Worm (Caenorhabditis elegans) whole organism, mixed stage, embryonic: ENCODE results near the gene nspc-12.

Experiments used
- M03D4.4 ChIP-seq: sonication (generic microtip); optimal IDR thresholded peaks from 2 replicates; lab custom pipeline; 2017; ENCODE audit warnings: mild to moderate bottlenecking, missing genetic modification characterization, missing compliant biosample characterization
- blmp-1 ChIP-seq: fragments of 150-350 bp; optimal IDR thresholded peaks from 2 replicates; lab custom pipeline; 2014; ENCODE audit warnings: missing biosample characterization, missing genetic modification characterization
- ces-1 ChIP-seq: fragments of 150-350 bp; optimal IDR thresholded peaks from 2 replicates; lab custom pipeline; 2014; ENCODE audit warnings: missing biosample characterization, missing genetic modification reagents, missing genetic modification characterization
- elt-3 ChIP-seq: fragments of 150-350 bp; optimal IDR thresholded peaks from 2 replicates; lab custom pipeline; 2014; ENCODE audit warnings: missing biosample characterization, missing genetic modification characterization
- lin-32 ChIP-seq: fragments of 200-800 bp; sonication (Bioruptor generic); optimal IDR thresholded peaks from 2 replicates; lab custom pipeline; 2018; ENCODE audit warnings: mild to moderate bottlenecking, missing genetic modification characterization, missing compliant biosample characterization
- lsy-2 ChIP-seq: fragments of 150-350 bp; optimal IDR thresholded peaks from 2 replicates; lab custom pipeline; 2014; ENCODE audit warnings: missing biosample characterization, missing genetic modification characterization
- mep-1 ChIP-seq: fragments of 150-350 bp; optimal IDR thresholded peaks from 2 replicates; lab custom pipeline; 2017; ENCODE audit warnings: missing biosample characterization, missing genetic modification reagents, missing genetic modification characterization, inconsistent platforms
- nhr-28 ChIP-seq: fragments of 150-350 bp; optimal IDR thresholded peaks from 2 replicates; lab custom pipeline; 2014; ENCODE audit warnings: missing biosample characterization, missing genetic modification characterization
- sem-2 ChIP-seq: fragments of 200-800 bp; sonication (Bioruptor generic); optimal IDR thresholded peaks from 2 replicates; lab custom pipeline; 2018; ENCODE audit warnings: mild to moderate bottlenecking, missing genetic modification characterization, missing compliant biosample characterization
- unc-120 ChIP-seq: sonication (generic microtip); optimal IDR thresholded peaks from 2 replicates; lab custom pipeline; 2017; ENCODE audit warnings: missing genetic modification characterization, missing compliant biosample characterization; ENCODE audit not compliant: poor library complexity, severe bottlenecking
- unc-39 ChIP-seq: fragments of 150-350 bp; optimal IDR thresholded peaks from 2 replicates; lab custom pipeline; 2014; ENCODE audit warnings: missing biosample characterization, missing genetic modification characterization
- unc-62 ChIP-seq: fragments of 150-350 bp; optimal IDR thresholded peaks from 2 replicates; lab custom pipeline; 2014; ENCODE audit warnings: missing biosample characterization, missing genetic modification reagents, missing genetic modification characterization

- TF ChIP-seq lsy-2 (tag; lab: Kevin White, UChicago) (no peak), M03D4.4 (tag; lab: Kevin White, UChicago) (no peak), blmp-1 (tag; lab: Kevin White, UChicago) (no peak), sem-2 (GFP tag; lab: Kevin White, UChicago) (no peak), elt-3 (tag; lab: Kevin White, UChicago) (no peak), ces-1 (GFP tag; lab: Kevin White, UChicago) (no peak), lin-32 (GFP tag; lab: Kevin White, UChicago) (no peak), mep-1 (tag; lab: Kevin White, UChicago) (no peak), nhr-28 (no peak), unc-39 (no peak), unc-62 (GFP tag; lab: Kevin White, UChicago) (no peak), unc-120 (tag; lab: Kevin White, UChicago) (no peak)
Observed at ce11 chrX:12360444-12360843, 4.0 kb upstream of the nspc-12 start, which contains the start of the genes nspc-15 and F19H6.6.
